Worm (Caenorhabditis elegans): ENCODE data around the gene eif-2D.

Gene eif-2D

ce11 chrII:5691216-5691771 lies at the start of gene eif-2D, which contains the start of gene ndub-5:
Gene eif-2D (plus strand): TSS chrII:5691721.
Gene ndub-5 (minus strand): TSS chrII:5691353.
- TF ChIP-seq med-1 (GFP tag; optimal IDR thresholded peaks at IDR 0.05; ENCODE audit: insufficient read depth) (no peak), T22C8.4 (GFP tag; IDR thresholded peaks at IDR 0.05) (no peak), ref-1 (GFP tag; conservative IDR thresholded peaks at IDR 0.05) (no peak), cog-1 (tag; optimal IDR thresholded peaks at IDR 0.05) (no peak), klf-2 (GFP tag; conservative IDR thresholded peaks at IDR 0.05) (no peak)

DNA sequence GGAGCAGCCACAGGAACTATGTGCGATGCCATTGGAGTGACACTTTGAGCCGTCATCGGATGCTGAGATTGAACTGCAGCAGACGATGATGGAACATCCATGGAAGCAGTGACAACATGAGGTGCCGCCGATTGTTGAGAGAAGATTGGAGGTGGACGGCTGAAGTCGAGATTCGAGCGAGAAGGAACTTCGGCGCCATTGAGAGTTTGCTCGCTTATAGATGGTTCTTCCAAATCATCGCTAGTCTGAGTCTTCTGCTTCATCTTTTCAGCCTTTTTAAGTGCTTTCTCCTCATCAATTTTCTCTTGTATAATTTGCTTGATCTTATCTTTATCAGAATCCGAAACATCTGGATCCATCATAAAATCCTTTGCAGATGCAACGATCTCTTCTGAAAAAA lies 49.4 kb upstream of the eif-2D start:
- TF ChIP-seq klf-2 (GFP tag; conservative IDR thresholded peaks at IDR 0.05) = no peak
- no peak for TF ChIP-seq tab-1 (GFP tag; IDR thresholded peaks at IDR 0.05)
- no peak for TF ChIP-seq cog-1 (tag; optimal IDR thresholded peaks at IDR 0.05)
- no peak for TF ChIP-seq ztf-23 (GFP tag; IDR thresholded peaks at IDR 0.05)
- TF ChIP-seq ref-1 (GFP tag; conservative IDR thresholded peaks at IDR 0.05) = no peak
- no peak for TF ChIP-seq T22C8.4 (GFP tag; IDR thresholded peaks at IDR 0.05)
- TF ChIP-seq med-1 (GFP tag; optimal IDR thresholded peaks at IDR 0.05; ENCODE audit: insufficient read depth) = no peak

ce11 chrII:5646942-5647341 lies 44.6 kb upstream of the eif-2D start, which contains the start of gene F59E12.9:
Gene F59E12.9 (minus strand): TSS chrII:5647042.
- TF ChIP-seq cog-1 (tag; optimal IDR thresholded peaks at IDR 0.05) = no peak
- TF ChIP-seq tab-1 (GFP tag; IDR thresholded peaks at IDR 0.05) = no peak
- TF ChIP-seq klf-2 (GFP tag; conservative IDR thresholded peaks at IDR 0.05) = no peak
- no peak for TF ChIP-seq ref-1 (GFP tag; conservative IDR thresholded peaks at IDR 0.05)
- no peak for TF ChIP-seq med-1 (GFP tag; optimal IDR thresholded peaks at IDR 0.05; ENCODE audit: insufficient read depth)
- TF ChIP-seq ztf-29 (GFP tag; IDR thresholded peaks at IDR 0.05) = no peak
- no peak for TF ChIP-seq flt-1 (GFP tag; IDR thresholded peaks at IDR 0.05)
- no peak for TF ChIP-seq T22C8.4 (GFP tag; IDR thresholded peaks at IDR 0.05)
- no peak for TF ChIP-seq ztf-23 (GFP tag; IDR thresholded peaks at IDR 0.05)

- TF ChIP-seq ztf-23 (GFP tag; IDR thresholded peaks at IDR 0.05) (no peak), cog-1 (tag; optimal IDR thresholded peaks at IDR 0.05) (no peak), med-1 (GFP tag; optimal IDR thresholded peaks at IDR 0.05; ENCODE audit: insufficient read depth) (no peak), ref-1 (GFP tag; conservative IDR thresholded peaks at IDR 0.05) (no peak), ztf-29 (GFP tag; IDR thresholded peaks at IDR 0.05) (no peak), tab-1 (GFP tag; IDR thresholded peaks at IDR 0.05) (no peak), flt-1 (GFP tag; IDR thresholded peaks at IDR 0.05) (no peak), klf-2 (GFP tag; conservative IDR thresholded peaks at IDR 0.05) (no peak), T22C8.4 (GFP tag; IDR thresholded peaks at IDR 0.05) (no peak)
Observed at ce11 chrII:5648272-5648671, 43.2 kb upstream of the eif-2D start, which contains the start of gene ddl-1. Gene ddl-1 (minus strand): TSS chrII:5648372.

ce11 chrII:5649236-5650004 lies 42.1 kb upstream of the eif-2D start, which contains the start of the genes sam-4, F59E12.17 and zyg-1:
Gene sam-4 (minus strand): TSS chrII:5649286.
Gene F59E12.17 (minus strand): TSS chrII:5649470.
Gene zyg-1 (plus strand): TSS chrII:5649748.
- no peak for TF ChIP-seq tab-1 (GFP tag; IDR thresholded peaks at IDR 0.05)
- no peak for TF ChIP-seq cog-1 (tag; optimal IDR thresholded peaks at IDR 0.05)
- no peak for TF ChIP-seq flt-1 (GFP tag; IDR thresholded peaks at IDR 0.05)
- no peak for TF ChIP-seq ref-1 (GFP tag; conservative IDR thresholded peaks at IDR 0.05)
- TF ChIP-seq med-1 (GFP tag; optimal IDR thresholded peaks at IDR 0.05; ENCODE audit: insufficient read depth) = no peak
- TF ChIP-seq T22C8.4 (GFP tag; IDR thresholded peaks at IDR 0.05) = no peak
- no peak for TF ChIP-seq ztf-29 (GFP tag; IDR thresholded peaks at IDR 0.05)
- no peak for TF ChIP-seq klf-2 (GFP tag; conservative IDR thresholded peaks at IDR 0.05)
- TF ChIP-seq ztf-23 (GFP tag; IDR thresholded peaks at IDR 0.05) = no peak

ce11 chrII:5651426-5651825 lies 40.1 kb upstream of the eif-2D start:
- TF ChIP-seq ref-1 (GFP tag; conservative IDR thresholded peaks at IDR 0.05) (no peak), tab-1 (GFP tag; IDR thresholded peaks at IDR 0.05) (no peak), ztf-29 (GFP tag; IDR thresholded peaks at IDR 0.05) (no peak), cog-1 (tag; optimal IDR thresholded peaks at IDR 0.05) (no peak), klf-2 (GFP tag; conservative IDR thresholded peaks at IDR 0.05) (no peak), flt-1 (GFP tag; IDR thresholded peaks at IDR 0.05) (no peak), ztf-23 (GFP tag; IDR thresholded peaks at IDR 0.05) (no peak), T22C8.4 (GFP tag; IDR thresholded peaks at IDR 0.05) (no peak), med-1 (GFP tag; optimal IDR thresholded peaks at IDR 0.05; ENCODE audit: insufficient read depth) (no peak)

DNA sequence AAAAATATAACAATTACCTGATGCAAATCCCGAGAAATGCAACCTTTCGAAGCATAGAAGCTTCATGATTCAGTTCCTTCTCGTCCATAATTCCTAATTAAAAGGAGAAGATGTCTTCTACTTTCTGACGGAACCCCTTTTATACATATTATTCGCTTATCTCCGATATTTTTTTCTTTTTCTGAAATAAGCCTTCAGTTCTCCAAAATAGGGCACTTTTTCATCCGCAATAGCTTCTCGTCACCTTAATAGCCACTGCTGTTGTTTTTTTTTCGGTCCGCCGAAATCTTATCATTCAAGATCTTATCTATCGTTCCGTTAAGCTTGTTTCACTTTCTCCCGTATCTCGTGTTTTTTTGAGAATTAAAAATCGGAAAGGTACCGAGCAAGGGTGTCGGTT lies 39.2 kb upstream of the eif-2D start, which contains the start of gene bli-2:
TSS of gene bli-2 (minus strand) at position 101 of the 400 bp plus-strand sequence.
- TF ChIP-seq ref-1 (GFP tag; conservative IDR thresholded peaks at IDR 0.05) (no peak), med-1 (GFP tag; optimal IDR thresholded peaks at IDR 0.05; ENCODE audit: insufficient read depth) (no peak), cog-1 (tag; optimal IDR thresholded peaks at IDR 0.05) (no peak), T22C8.4 (GFP tag; IDR thresholded peaks at IDR 0.05) (no peak), tab-1 (GFP tag; IDR thresholded peaks at IDR 0.05) (no peak), klf-2 (GFP tag; conservative IDR thresholded peaks at IDR 0.05) (no peak), flt-1 (GFP tag; IDR thresholded peaks at IDR 0.05) (no peak), ztf-29 (GFP tag; IDR thresholded peaks at IDR 0.05) (no peak), ztf-23 (GFP tag; IDR thresholded peaks at IDR 0.05) (no peak)

DNA sequence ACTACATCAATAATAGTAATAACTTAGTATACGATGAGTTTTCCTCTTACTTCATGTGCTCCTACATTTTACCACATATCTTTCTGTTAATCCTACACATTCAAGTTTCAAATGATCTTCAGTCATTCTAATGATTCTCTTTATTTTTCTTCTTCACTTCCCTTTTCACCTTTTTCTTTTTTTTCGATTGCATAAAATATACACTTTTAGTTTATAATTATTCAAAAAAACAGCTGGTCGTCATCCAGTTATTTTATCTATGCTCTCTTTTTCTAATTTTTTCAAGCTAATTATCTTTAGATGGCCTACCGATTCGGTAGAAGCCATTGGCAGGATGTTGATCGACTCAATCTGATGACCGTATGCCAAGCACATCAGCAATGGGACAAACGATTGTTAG lies 37.3 kb upstream of the eif-2D start, which contains the start of gene F59E12.1:
TSS of gene F59E12.1 (plus strand) at position 301 of the 400 bp plus-strand sequence.
- no peak for TF ChIP-seq tab-1 (GFP tag; IDR thresholded peaks at IDR 0.05)
- no peak for TF ChIP-seq flt-1 (GFP tag; IDR thresholded peaks at IDR 0.05)

DNA sequence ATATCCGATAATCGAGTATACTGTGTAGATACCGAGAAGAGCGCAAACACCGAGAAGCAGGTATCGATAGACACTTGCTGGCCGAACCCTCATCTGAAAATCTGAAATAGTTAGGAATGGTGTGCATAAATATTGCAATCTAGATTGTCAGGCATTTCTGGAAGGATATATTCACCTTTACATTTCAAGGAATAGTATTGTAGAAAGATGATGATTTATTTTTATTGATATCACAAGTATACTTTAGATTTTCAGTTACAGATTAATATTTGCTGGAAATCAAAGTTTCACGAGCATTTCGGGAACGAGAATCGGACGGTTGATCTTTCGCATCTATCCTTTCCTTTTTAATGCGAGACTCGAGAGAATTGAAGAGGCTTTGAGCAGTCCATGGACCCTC lies 31.8 kb upstream of the eif-2D start, which contains the start of gene fut-3:
TSS of gene fut-3 (minus strand) at position 101 of the 400 bp plus-strand sequence.
- TF ChIP-seq ztf-29 (GFP tag; IDR thresholded peaks at IDR 0.05) = no peak
- no peak for TF ChIP-seq flt-1 (GFP tag; IDR thresholded peaks at IDR 0.05)
- no peak for TF ChIP-seq ztf-23 (GFP tag; IDR thresholded peaks at IDR 0.05)
- TF ChIP-seq tab-1 (GFP tag; IDR thresholded peaks at IDR 0.05) = no peak
- no peak for TF ChIP-seq T22C8.4 (GFP tag; IDR thresholded peaks at IDR 0.05)
- no peak for TF ChIP-seq ref-1 (GFP tag; conservative IDR thresholded peaks at IDR 0.05)
- no peak for TF ChIP-seq med-1 (GFP tag; optimal IDR thresholded peaks at IDR 0.05; ENCODE audit: insufficient read depth)
- no peak for TF ChIP-seq klf-2 (GFP tag; conservative IDR thresholded peaks at IDR 0.05)
- no peak for TF ChIP-seq cog-1 (tag; optimal IDR thresholded peaks at IDR 0.05)
